Fruit fly (Drosophila melanogaster) whole organism, embryonic: ENCODE data around the gene CG17549.

Source experiments
- Ada2b ChIP-seq: fragments of 200-800 bp; sonication (Bioruptor generic); IDR thresholded peaks from 2 replicates; pipeline ENCODE4 v1.3.6; 2022; ENCODE audit warnings: missing biosample characterization, missing genetic modification characterization
- CG10267 ChIP-seq: fragments of 200-800 bp; sonication (Bioruptor generic); optimal IDR thresholded peaks from 2 replicates; lab custom pipeline; 2018; ENCODE audit warnings: missing biosample characterization, mild to moderate bottlenecking, missing genetic modification characterization, moderate library complexity
- CG11093 ChIP-seq: fragments of 200-800 bp; sonication (Bioruptor generic); IDR thresholded peaks from 3 replicates; pipeline ENCODE4 v1.3.6; 2022; ENCODE audit warnings: missing biosample characterization, missing genetic modification characterization
- CG11247 ChIP-seq: fragments of 200-800 bp; sonication (Bioruptor generic); IDR thresholded peaks from 2 replicates; pipeline ENCODE4 v1.3.6; 2022; ENCODE audit warnings: missing biosample characterization, missing genetic modification characterization
- CG11398 ChIP-seq: fragments of 200-800 bp; sonication (Bioruptor generic); optimal IDR thresholded peaks from 2 replicates; lab custom pipeline; 2016; ENCODE audit warnings: missing biosample characterization, missing genetic modification characterization
- CG12071 ChIP-seq: fragments of 200-800 bp; sonication (Bioruptor generic); optimal IDR thresholded peaks from 3 replicates; lab custom pipeline; 2018; ENCODE audit warnings: missing biosample characterization, mild to moderate bottlenecking, missing genetic modification characterization
- CG15479 ChIP-seq: fragments of 200-800 bp; sonication (Bioruptor generic); optimal IDR thresholded peaks from 3 replicates; lab custom pipeline; 2019; ENCODE audit warnings: missing biosample characterization, mild to moderate bottlenecking, missing genetic modification characterization, moderate library complexity
- CG15514 ChIP-seq: fragments of 200-800 bp; sonication (Bioruptor generic); optimal IDR thresholded peaks from 3 replicates; lab custom pipeline; 2017; ENCODE audit warnings: missing biosample characterization, missing genetic modification characterization, mild to moderate bottlenecking, moderate library complexity, missing genetic modification reagents
- CG17829 ChIP-seq: fragments of 200-800 bp; optimal IDR thresholded peaks from 2 replicates; lab custom pipeline; 2019; ENCODE audit warnings: missing biosample characterization, mild to moderate bottlenecking, missing genetic modification characterization, moderate library complexity
- CG4360 ChIP-seq: fragments of 200-800 bp; sonication (Bioruptor generic); IDR thresholded peaks from 2 replicates; pipeline ENCODE4 v1.3.6; 2022; ENCODE audit warnings: missing biosample characterization, missing genetic modification characterization
- CG4820 ChIP-seq: fragments of 200-800 bp; sonication (Bioruptor generic); optimal IDR thresholded peaks from 3 replicates; lab custom pipeline; 2016; ENCODE audit warnings: missing biosample characterization, missing genetic modification characterization
- CG6175 ChIP-seq: fragments of 200-800 bp; sonication (Bioruptor generic); IDR thresholded peaks from 3 replicates; pipeline ENCODE4 v1.3.6; 2022; ENCODE audit warnings: missing biosample characterization, missing genetic modification characterization
- CG6689 ChIP-seq: fragments of 200-800 bp; sonication (Bioruptor generic); IDR thresholded peaks from 2 replicates; pipeline ENCODE4 v1.3.6; 2022; ENCODE audit warnings: missing biosample characterization, missing genetic modification characterization
- CG8359 ChIP-seq: fragments of 200-800 bp; sonication (Bioruptor generic); optimal IDR thresholded peaks from 2 replicates; lab custom pipeline; 2017; ENCODE audit warnings: missing biosample characterization, mild to moderate bottlenecking, missing genetic modification characterization, borderline replicate concordance
- CG8765 ChIP-seq: fragments of 200-800 bp; sonication (Bioruptor generic); IDR thresholded peaks from 2 replicates; pipeline ENCODE4 v1.3.6; 2022; ENCODE audit warnings: missing biosample characterization, missing genetic modification characterization
- D19A ChIP-seq: fragments of 200-800 bp; optimal IDR thresholded peaks from 3 replicates; lab custom pipeline; 2019; ENCODE audit warnings: missing biosample characterization, mild to moderate bottlenecking, missing genetic modification characterization, moderate library complexity
- Dek ChIP-seq: fragments of 200-800 bp; sonication (Bioruptor generic); optimal IDR thresholded peaks from 3 replicates; lab custom pipeline; 2019; ENCODE audit warnings: missing biosample characterization, mild to moderate bottlenecking, missing genetic modification characterization, moderate library complexity
- Dip3 ChIP-seq: fragments of 200-800 bp; sonication (Bioruptor generic); optimal IDR thresholded peaks from 3 replicates; lab custom pipeline; 2016; ENCODE audit warnings: missing biosample characterization, missing genetic modification characterization
- ERR ChIP-seq: fragments of 200-800 bp; sonication (Bioruptor generic); optimal IDR thresholded peaks from 2 replicates; lab custom pipeline; 2016; ENCODE audit warnings: missing biosample characterization, missing genetic modification characterization
- HLH4C ChIP-seq: fragments of 200-800 bp; sonication (Bioruptor generic); IDR thresholded peaks from 3 replicates; pipeline ENCODE4 v1.3.6; 2022; ENCODE audit warnings: missing biosample characterization, missing genetic modification characterization; ENCODE audit not compliant: partially characterized antibody
- HLHmδ ChIP-seq: fragments of 200-800 bp; sonication (Bioruptor generic); optimal IDR thresholded peaks from 2 replicates; lab custom pipeline; 2018; ENCODE audit warnings: missing biosample characterization, mild to moderate bottlenecking, missing genetic modification characterization, moderate library complexity
- Hand ChIP-seq: fragments of 200-800 bp; sonication (Bioruptor generic); optimal IDR thresholded peaks from 2 replicates; lab custom pipeline; 2017; ENCODE audit warnings: mild to moderate bottlenecking, missing biosample characterization, missing genetic modification reagents, missing genetic modification characterization
- Hr3 ChIP-seq: fragments of 200-800 bp; sonication (Bioruptor generic); optimal IDR thresholded peaks from 3 replicates; lab custom pipeline; 2016; ENCODE audit warnings: missing biosample characterization, missing genetic modification characterization
- Lim3 ChIP-seq: fragments of 200-800 bp; sonication (Bioruptor generic); IDR thresholded peaks from 2 replicates; pipeline ENCODE4 v1.3.6; 2022; ENCODE audit warnings: missing biosample characterization, missing genetic modification characterization
- Mes4 ChIP-seq: fragments of 200-800 bp; sonication (Bioruptor generic); optimal IDR thresholded peaks from 2 replicates; lab custom pipeline; 2016; ENCODE audit warnings: missing biosample characterization, missing genetic modification characterization
- Mrtf ChIP-seq: fragments of 200-800 bp; sonication (Bioruptor generic); IDR thresholded peaks from 3 replicates; pipeline ENCODE4 v1.3.6; 2022; ENCODE audit warnings: missing biosample characterization, missing genetic modification characterization
- TFAM ChIP-seq: fragments of 200-800 bp; sonication (Bioruptor generic); optimal IDR thresholded peaks from 2 replicates; lab custom pipeline; 2017; ENCODE audit warnings: missing biosample characterization, missing genetic modification characterization, inconsistent platforms
- Tbp ChIP-seq: fragments of >200 bp; optimal IDR thresholded peaks from 2 replicates; lab custom pipeline; 2018; ENCODE audit warnings: missing biosample characterization, missing genetic modification characterization
- ab ChIP-seq: fragments of 200-800 bp; sonication (Bioruptor generic); optimal IDR thresholded peaks from 2 replicates; lab custom pipeline; 2016; ENCODE audit warnings: missing biosample characterization, missing genetic modification characterization
- ato ChIP-seq: fragments of 200-800 bp; sonication (Bioruptor generic); IDR thresholded peaks from 2 replicates; pipeline ENCODE4 v1.3.6; 2022; ENCODE audit warnings: missing biosample characterization, missing genetic modification characterization; ENCODE audit not compliant: partially characterized antibody
- bbx ChIP-seq: fragments of 200-800 bp; sonication (Bioruptor generic); IDR thresholded peaks from 2 replicates; pipeline ENCODE4 v1.3.6; 2022; ENCODE audit warnings: missing biosample characterization, missing genetic modification characterization; ENCODE audit not compliant: partially characterized antibody
- cg ChIP-seq: fragments of 200-800 bp; sonication (Bioruptor generic); optimal IDR thresholded peaks from 3 replicates; lab custom pipeline; 2019; ENCODE audit warnings: missing biosample characterization, mild to moderate bottlenecking, missing genetic modification characterization, moderate library complexity
- dpn ChIP-seq, 2 experiments: fragments of 200-800 bp; sonication (Bioruptor generic); optimal IDR thresholded peaks; 3 replicates each; lab custom pipeline; 2016; ENCODE audit warnings: missing biosample characterization in 2 of 2, missing genetic modification characterization in 2 of 2
- fd102C ChIP-seq: fragments of 200-800 bp; sonication (Bioruptor generic); optimal IDR thresholded peaks from 2 replicates; lab custom pipeline; 2018; ENCODE audit warnings: missing biosample characterization, mild to moderate bottlenecking, missing genetic modification characterization, moderate library complexity
- fd64A ChIP-seq: fragments of 200-800 bp; sonication (Bioruptor generic); optimal IDR thresholded peaks from 3 replicates; lab custom pipeline; 2018; ENCODE audit warnings: missing biosample characterization, mild to moderate bottlenecking, missing genetic modification characterization
- grau ChIP-seq: fragments of 200-800 bp; optimal IDR thresholded peaks from 3 replicates; lab custom pipeline; 2019; ENCODE audit warnings: missing biosample characterization, mild to moderate bottlenecking, missing genetic modification characterization, moderate library complexity
- hth ChIP-seq: fragments of >200 bp; optimal IDR thresholded peaks from 2 replicates; lab custom pipeline; 2017; ENCODE audit warnings: inconsistent platforms
- ind ChIP-seq: fragments of 200-800 bp; sonication (Bioruptor generic); optimal IDR thresholded peaks from 3 replicates; lab custom pipeline; 2016; ENCODE audit warnings: missing biosample characterization, missing genetic modification characterization
- jing ChIP-seq: fragments of 200-800 bp; sonication (Bioruptor generic); optimal IDR thresholded peaks from 2 replicates; lab custom pipeline; 2018; ENCODE audit warnings: missing biosample characterization, mild to moderate bottlenecking, missing genetic modification characterization
- kay ChIP-seq: fragments of 200-800 bp; sonication (Bioruptor generic); optimal IDR thresholded peaks from 2 replicates; lab custom pipeline; 2016; ENCODE audit warnings: missing biosample characterization, missing genetic modification characterization
- maf-S ChIP-seq: fragments of 200-800 bp; sonication (Bioruptor generic); optimal IDR thresholded peaks from 2 replicates; lab custom pipeline; 2016; ENCODE audit warnings: missing biosample characterization, missing genetic modification characterization
- otp ChIP-seq: fragments of 200-800 bp; sonication (Bioruptor generic); IDR thresholded peaks from 3 replicates; pipeline ENCODE4, ENCODE4 v1.3.6; 2022; ENCODE audit warnings: missing biosample characterization, missing genetic modification characterization
- pum ChIP-seq: fragments of 200-800 bp; sonication (Bioruptor generic); optimal IDR thresholded peaks from 2 replicates; lab custom pipeline; 2016; ENCODE audit warnings: missing biosample characterization, missing genetic modification characterization
- row ChIP-seq: fragments of 200-800 bp; sonication (Bioruptor generic); IDR thresholded peaks from 3 replicates; pipeline ENCODE4 v1.3.6; 2022; ENCODE audit warnings: missing biosample characterization, missing genetic modification characterization
- salm ChIP-seq: fragments of 200-800 bp; sonication (Bioruptor generic); optimal IDR thresholded peaks from 2 replicates; lab custom pipeline; 2018; ENCODE audit warnings: missing biosample characterization, mild to moderate bottlenecking, missing genetic modification characterization
- sisA ChIP-seq: fragments of 200-800 bp; sonication (Bioruptor generic); IDR thresholded peaks from 2 replicates; pipeline ENCODE4 v1.3.6; 2022; ENCODE audit warnings: missing biosample characterization, missing genetic modification characterization
- sqz ChIP-seq: fragments of 200-800 bp; sonication (Bioruptor generic); optimal IDR thresholded peaks from 3 replicates; lab custom pipeline; 2018; ENCODE audit warnings: missing biosample characterization, mild to moderate bottlenecking, missing genetic modification characterization
- vfl ChIP-seq: fragments of 200-800 bp; sonication (Bioruptor generic); optimal IDR thresholded peaks from 2 replicates; lab custom pipeline; 2016; ENCODE audit warnings: missing biosample characterization, missing genetic modification characterization
- yki ChIP-seq: fragments of >200 bp; optimal IDR thresholded peaks from 3 replicates; lab custom pipeline; 2018

The CG17549 gene

DNA sequence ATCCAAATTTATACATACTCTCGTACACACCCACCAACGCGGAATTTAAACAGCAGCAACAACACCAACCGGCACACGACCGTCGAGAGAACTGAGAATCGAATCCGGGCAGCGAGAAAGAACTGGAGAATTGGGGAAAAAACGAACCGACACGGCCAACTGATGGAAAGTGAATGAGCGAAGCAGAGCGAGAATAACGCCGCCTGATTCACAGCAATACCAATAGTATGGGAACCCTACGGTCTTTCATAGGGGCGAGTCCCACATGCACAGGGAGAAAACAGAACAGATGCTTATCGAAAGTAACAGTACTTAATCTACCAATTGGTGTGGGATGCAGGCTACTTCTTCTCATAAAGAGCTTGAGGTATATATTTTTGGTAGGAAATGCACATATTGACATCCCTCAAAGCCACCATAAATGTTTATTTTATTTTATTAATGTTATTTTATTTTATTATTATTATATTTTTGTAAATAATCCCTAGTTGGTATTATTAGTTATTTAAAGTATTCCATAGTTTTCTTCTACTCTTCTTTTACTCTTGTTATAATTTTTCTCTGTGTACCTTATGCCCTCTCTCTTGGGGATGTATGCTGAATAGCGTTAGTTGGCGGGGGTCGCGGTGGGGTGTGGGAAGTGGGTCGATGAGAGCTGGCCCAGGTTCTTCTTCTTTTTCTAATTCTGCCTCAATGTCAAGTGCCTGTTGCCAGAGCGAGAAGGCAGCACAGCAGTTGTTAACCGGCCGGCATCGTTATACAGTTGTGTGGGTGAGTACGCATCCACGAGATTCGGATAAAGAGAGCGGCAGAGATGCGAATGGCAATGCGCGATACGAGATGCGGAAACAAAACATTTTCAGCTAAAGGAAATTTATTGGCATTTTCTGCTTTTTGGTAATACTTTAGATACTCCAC, 8.7 kb upstream of the CG17549 start, which contains the start of gene CG17544 (continued):
- TF ChIP-seq CG4820 (GFP tag; lab: Kevin White, UChicago) = peak; percentile 52
- TF ChIP-seq CG12071 = peak; percentile 35
- 0 out of 3 replicates have a peak, but pooled peaks have one; percentile 52 for TF ChIP-seq Mrtf (GFP tag; lab: Robert Waterston, UW)
- TF ChIP-seq CG11093 (GFP tag; lab: Robert Waterston, UW) = peak; percentile 50; the same call in 1 of the 3 replicates
- no peak for TF ChIP-seq fd102C
- peak; percentile 90 for TF ChIP-seq cg (GFP tag; lab: Kevin White, UChicago)
- TF ChIP-seq CG11398 (GFP tag; lab: Kevin White, UChicago) = no peak
- TF ChIP-seq maf-S (GFP tag; lab: Kevin White, UChicago) = no peak
- TF ChIP-seq Mes4 (GFP tag; lab: Kevin White, UChicago) = no peak
- TF ChIP-seq TFAM (GFP tag; lab: Kevin White, UChicago) = no peak
- TF ChIP-seq dpn (GFP tag; optimal IDR thresholded peaks at IDR 0.05; lab: Kevin White, UChicago) = peak; percentile 33 to 73
- TF ChIP-seq CG17829 (tag; lab: Kevin White, UChicago) = peak; percentile 82
- TF ChIP-seq CG15479 (GFP tag; lab: Kevin White, UChicago) = no peak
- TF ChIP-seq grau (tag; lab: Kevin White, UChicago) = peak; percentile 87
- TF ChIP-seq jing (GFP tag; lab: Kevin White, UChicago) = no peak
- TF ChIP-seq hth (lab: Kevin White, UChicago) = no peak
- TF ChIP-seq Dip3 (GFP tag; lab: Kevin White, UChicago) = no peak
- peak; percentile 30; the same call in 1 of the 2 replicates for TF ChIP-seq CG4360 (GFP tag; lab: Robert Waterston, UW)
- peak; percentile 4 for TF ChIP-seq pum (GFP tag; lab: Kevin White, UChicago)
- no peak for TF ChIP-seq CG11247 (GFP tag; lab: Robert Waterston, UW)
- TF ChIP-seq CG10267 (tag; lab: Kevin White, UChicago) = peak; percentile 83
- peak; percentile 79 for TF ChIP-seq Dek (tag; lab: Kevin White, UChicago)
- peak; percentile 73 for TF ChIP-seq row (GFP tag; lab: Robert Waterston, UW)
- TF ChIP-seq Hr3 (GFP tag; lab: Kevin White, UChicago) = peak; percentile 86
- peak; percentile 40 for TF ChIP-seq sqz
- TF ChIP-seq ab (GFP tag; lab: Kevin White, UChicago) = no peak
- TF ChIP-seq bbx = peak; percentile 54
- peak; percentile 88 for TF ChIP-seq Hand (GFP tag; lab: Kevin White, UChicago)
- TF ChIP-seq CG6175 (GFP tag; lab: Robert Waterston, UW) = peak; percentile 49; the same call in 1 of the 3 replicates
- no peak for TF ChIP-seq Lim3 (GFP tag; lab: Robert Waterston, UW)
- peak; percentile 40 for TF ChIP-seq ERR (GFP tag; lab: Kevin White, UChicago)
- no peak for TF ChIP-seq ato
- peak; percentile 39; the same call in 1 of the 2 replicates for TF ChIP-seq Ada2b (GFP tag; lab: Robert Waterston, UW)
- TF ChIP-seq fd64A = peak; percentile 21
- no peak for TF ChIP-seq yki (lab: Kevin White, UChicago)
- peak; percentile 74 for TF ChIP-seq ind (GFP tag; lab: Kevin White, UChicago)
- TF ChIP-seq D19A = peak; percentile 71
- peak; percentile 71 for TF ChIP-seq CG8359 (GFP tag; lab: Kevin White, UChicago)
- peak; percentile 37; the same call in 1 of the 2 replicates for TF ChIP-seq CG8765 (GFP tag; lab: Robert Waterston, UW)
- TF ChIP-seq Tbp (GFP tag; lab: Kevin White, UChicago) = no peak
- TF ChIP-seq otp = peak; percentile 30; the same call in 1 of the 3 replicates
- peak; percentile 52; the same call in 1 of the 2 replicates for TF ChIP-seq CG6689 (GFP tag; lab: Robert Waterston, UW)
- peak; percentile 54 for TF ChIP-seq kay (GFP tag; lab: Kevin White, UChicago)
- TF ChIP-seq HLH4C = no peak
- TF ChIP-seq salm (tag; lab: Kevin White, UChicago) = peak; percentile 28
- TF ChIP-seq sisA = peak; percentile 51
- peak; percentile 5 for TF ChIP-seq vfl (GFP tag; lab: Kevin White, UChicago)
- TF ChIP-seq HLHmδ = peak; percentile 4
- peak; percentile 40 for TF ChIP-seq CG15514
